Worm (Caenorhabditis elegans) whole organism, L2 larva: ENCODE results near the gene srh-2.

Experiments used
- alr-1 ChIP-seq: fragments of 150-350 bp; optimal IDR thresholded peaks from 2 replicates; lab custom pipeline; 2014; ENCODE audit warnings: missing biosample characterization, missing genetic modification characterization
- egl-27 ChIP-seq: sonication (generic microtip); optimal IDR thresholded peaks from 3 replicates; lab custom pipeline; 2017; ENCODE audit warnings: missing biosample characterization, missing genetic modification reagents, missing genetic modification characterization
- elt-3 ChIP-seq: sonication (generic microtip); optimal IDR thresholded peaks from 2 replicates; lab custom pipeline; 2017; ENCODE audit warnings: missing biosample characterization, missing genetic modification characterization
- lin-13 ChIP-seq: fragments of 150-350 bp; optimal IDR thresholded peaks from 2 replicates; lab custom pipeline; 2014; ENCODE audit warnings: missing biosample characterization, missing genetic modification reagents, missing genetic modification characterization
- lsy-2 ChIP-seq, 2 experiments: fragments of 150-350 bp in 1 of 2; sonication (generic microtip) in 1 of 2; optimal IDR thresholded peaks; 2 replicates each; lab custom pipeline; 2014 to 2017; ENCODE audit warnings: missing biosample characterization in 2 of 2, missing genetic modification characterization in 2 of 2
- mdl-1 ChIP-seq, 2 experiments: fragments of 150-350 bp in 1 of 2; sonication (generic microtip) in 1 of 2; optimal IDR thresholded peaks; 2 replicates each; lab custom pipeline; 2017; ENCODE audit warnings: missing biosample characterization in 2 of 2, missing genetic modification characterization in 2 of 2
- nhr-11 ChIP-seq: fragments of 150-350 bp; optimal IDR thresholded peaks from 2 replicates; lab custom pipeline; 2014; ENCODE audit warnings: missing biosample characterization, missing genetic modification characterization
- nhr-25 ChIP-seq: fragments of 150-350 bp; sonication (generic microtip); optimal IDR thresholded peaks from 3 replicates; lab custom pipeline; 2014; ENCODE audit warnings: missing biosample characterization, missing genetic modification characterization
- nhr-6 ChIP-seq: fragments of 150-350 bp; optimal IDR thresholded peaks from 2 replicates; lab custom pipeline; 2014; ENCODE audit warnings: missing biosample characterization, missing genetic modification characterization
- nhr-77 ChIP-seq: fragments of 150-350 bp; optimal IDR thresholded peaks from 2 replicates; lab custom pipeline; 2014; ENCODE audit warnings: missing biosample characterization, missing genetic modification characterization
- unc-55 ChIP-seq: fragments of 150-350 bp; sonication (generic microtip); optimal IDR thresholded peaks from 3 replicates; lab custom pipeline; 2014; ENCODE audit warnings: missing biosample characterization, missing genetic modification reagents, missing genetic modification characterization
- zag-1 ChIP-seq: fragments of 150-350 bp; optimal IDR thresholded peaks from 2 replicates; lab custom pipeline; 2014; ENCODE audit warnings: missing biosample characterization, missing genetic modification characterization

DNA sequence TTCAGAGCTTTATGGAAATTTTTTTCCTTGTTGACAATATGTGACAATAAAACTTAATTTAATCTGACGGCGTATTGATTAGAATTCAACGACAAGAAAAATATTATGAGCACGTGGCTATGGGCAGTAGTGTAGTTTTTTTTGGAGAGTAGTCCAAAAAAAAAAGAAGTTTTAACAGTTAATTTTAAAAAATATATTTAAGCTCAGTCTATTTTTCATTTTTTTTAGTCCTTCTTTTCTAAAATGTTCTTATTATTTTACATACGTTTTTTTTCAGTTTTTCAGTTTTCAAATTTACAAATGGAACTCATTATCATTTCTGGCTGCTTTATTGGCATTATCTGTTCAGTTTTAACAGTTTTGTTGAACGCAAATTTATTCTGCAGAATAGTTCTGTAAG lies 19.3 kb upstream of the srh-2 start, which contains the start of gene srbc-39:
- TF ChIP-seq nhr-6 (tag; lab: Kevin White, UChicago) (no peak), unc-55 (GFP tag; lab: Kevin White, UChicago) (no peak), nhr-25 (tag; lab: Kevin White, UChicago) (no peak), egl-27 (no peak), elt-3 (tag; lab: Kevin White, UChicago) (no peak), nhr-77 (no peak), nhr-11 (tag; lab: Kevin White, UChicago) (no peak), alr-1 (tag; lab: Kevin White, UChicago) (no peak), mdl-1 (tag; optimal IDR thresholded peaks at IDR 0.05; lab: Kevin White, UChicago) (no peak), lsy-2 (tag; optimal IDR thresholded peaks at IDR 0.05; lab: Kevin White, UChicago) (no peak), zag-1 (tag; lab: Kevin White, UChicago) (no peak), lin-13 (GFP tag; lab: Kevin White, UChicago) (no peak)
